Worm (Caenorhabditis elegans) whole organism, mixed stage, embryonic: Measurements from ENCODE around the gene K03B8.8.

Experiments used
- M03D4.4 ChIP-seq: sonication (generic microtip); optimal IDR thresholded peaks from 2 replicates; lab custom pipeline; 2017; ENCODE audit warnings: mild to moderate bottlenecking, missing genetic modification characterization, missing compliant biosample characterization
- bed-3 ChIP-seq: fragments of 200-800 bp; sonication (Bioruptor generic); optimal IDR thresholded peaks from 3 replicates; lab custom pipeline; 2018; ENCODE audit warnings: mild to moderate bottlenecking, missing genetic modification characterization, moderate library complexity, missing compliant biosample characterization
- blmp-1 ChIP-seq: fragments of 150-350 bp; optimal IDR thresholded peaks from 2 replicates; lab custom pipeline; 2014; ENCODE audit warnings: missing biosample characterization, missing genetic modification characterization
- ceh-43 ChIP-seq: fragments of 200-800 bp; sonication (Bioruptor generic); optimal IDR thresholded peaks from 2 replicates; lab custom pipeline; 2018; ENCODE audit warnings: mild to moderate bottlenecking, missing genetic modification characterization, moderate library complexity, missing compliant biosample characterization
- ceh-83 ChIP-seq: fragments of 200-800 bp; sonication (Bioruptor generic); optimal IDR thresholded peaks from 2 replicates; lab custom pipeline; 2018; ENCODE audit warnings: mild to moderate bottlenecking, missing genetic modification characterization, missing compliant biosample characterization
- ces-1 ChIP-seq: fragments of 150-350 bp; optimal IDR thresholded peaks from 2 replicates; lab custom pipeline; 2014; ENCODE audit warnings: missing biosample characterization, missing genetic modification reagents, missing genetic modification characterization
- cnd-1 ChIP-seq: fragments of 200-800 bp; sonication (Bioruptor generic); optimal IDR thresholded peaks from 2 replicates; lab custom pipeline; 2018; ENCODE audit warnings: mild to moderate bottlenecking, missing genetic modification characterization, missing compliant biosample characterization
- drap-1 ChIP-seq: fragments of 200-800 bp; sonication (Bioruptor generic); optimal IDR thresholded peaks from 3 replicates; lab custom pipeline; 2018; ENCODE audit warnings: mild to moderate bottlenecking, missing genetic modification characterization, missing compliant biosample characterization
- elt-1 ChIP-seq: sonication (generic microtip); optimal IDR thresholded peaks from 2 replicates; lab custom pipeline; 2017; ENCODE audit warnings: missing genetic modification characterization, mild to moderate bottlenecking, missing compliant biosample characterization, antibody characterized with exemption, moderate library complexity, borderline replicate concordance; ENCODE audit not compliant: insufficient read depth
- elt-3 ChIP-seq: fragments of 150-350 bp; optimal IDR thresholded peaks from 2 replicates; lab custom pipeline; 2014; ENCODE audit warnings: missing biosample characterization, missing genetic modification characterization
- flh-1 ChIP-seq: fragments of 200-800 bp; sonication (Bioruptor generic); optimal IDR thresholded peaks from 2 replicates; lab custom pipeline; 2018; ENCODE audit warnings: mild to moderate bottlenecking, missing genetic modification characterization, moderate library complexity, missing compliant biosample characterization
- ham-2 ChIP-seq: fragments of 200-800 bp; sonication (Bioruptor generic); optimal IDR thresholded peaks from 2 replicates; lab custom pipeline; 2018; ENCODE audit warnings: mild to moderate bottlenecking, missing genetic modification characterization, missing compliant biosample characterization
- hlh-1 ChIP-seq: fragments of 150-350 bp; optimal IDR thresholded peaks from 2 replicates; lab custom pipeline; 2014; ENCODE audit warnings: missing biosample characterization, missing genetic modification reagents, missing genetic modification characterization
- lin-13 ChIP-seq: fragments of 150-350 bp; optimal IDR thresholded peaks from 2 replicates; lab custom pipeline; 2014; ENCODE audit warnings: missing biosample characterization, missing genetic modification characterization
- lsy-2 ChIP-seq: fragments of 150-350 bp; optimal IDR thresholded peaks from 2 replicates; lab custom pipeline; 2014; ENCODE audit warnings: missing biosample characterization, missing genetic modification characterization
- mab-5 ChIP-seq: fragments of 150-350 bp; optimal IDR thresholded peaks from 2 replicates; lab custom pipeline; 2014; ENCODE audit warnings: missing biosample characterization, missing genetic modification characterization
- mep-1 ChIP-seq: fragments of 150-350 bp; optimal IDR thresholded peaks from 2 replicates; lab custom pipeline; 2017; ENCODE audit warnings: missing biosample characterization, missing genetic modification reagents, missing genetic modification characterization, inconsistent platforms
- mls-2 ChIP-seq: sonication (generic microtip); optimal IDR thresholded peaks from 2 replicates; lab custom pipeline; 2016; ENCODE audit warnings: mild to moderate bottlenecking, missing genetic modification characterization, moderate library complexity, missing compliant biosample characterization
- nhr-12 ChIP-seq: fragments of 150-350 bp; optimal IDR thresholded peaks from 2 replicates; lab custom pipeline; 2014; ENCODE audit warnings: missing biosample characterization, missing genetic modification characterization
- nhr-2 ChIP-seq: fragments of 150-350 bp; optimal IDR thresholded peaks from 2 replicates; lab custom pipeline; 2014; ENCODE audit warnings: missing biosample characterization, missing genetic modification characterization
- nhr-237 ChIP-seq: fragments of 150-350 bp; optimal IDR thresholded peaks from 2 replicates; lab custom pipeline; 2014; ENCODE audit warnings: missing biosample characterization, missing genetic modification characterization
- nhr-28 ChIP-seq: fragments of 150-350 bp; optimal IDR thresholded peaks from 2 replicates; lab custom pipeline; 2014; ENCODE audit warnings: missing biosample characterization, missing genetic modification characterization
- nhr-76 ChIP-seq: sonication (generic microtip); optimal IDR thresholded peaks from 2 replicates; lab custom pipeline; 2017; ENCODE audit warnings: missing biosample characterization, missing genetic modification characterization
- pha-4 ChIP-seq: fragments of 150-350 bp; optimal IDR thresholded peaks from 2 replicates; lab custom pipeline; 2018; ENCODE audit warnings: missing biosample characterization, missing genetic modification reagents, missing genetic modification characterization
- sem-2 ChIP-seq: fragments of 200-800 bp; sonication (Bioruptor generic); optimal IDR thresholded peaks from 2 replicates; lab custom pipeline; 2018; ENCODE audit warnings: mild to moderate bottlenecking, missing genetic modification characterization, missing compliant biosample characterization
- snpc-4 ChIP-seq: fragments of 150-350 bp; optimal IDR thresholded peaks from 2 replicates; lab custom pipeline; 2014; ENCODE audit warnings: missing biosample characterization, missing genetic modification characterization
- sptf-1 ChIP-seq: sonication (generic microtip); optimal IDR thresholded peaks from 2 replicates; lab custom pipeline; 2017; ENCODE audit warnings: mild to moderate bottlenecking, missing genetic modification characterization, moderate library complexity, missing compliant biosample characterization
- tbx-8 ChIP-seq: fragments of 200-800 bp; sonication (Bioruptor generic); optimal IDR thresholded peaks from 2 replicates; lab custom pipeline; 2018; ENCODE audit warnings: mild to moderate bottlenecking, missing genetic modification characterization, moderate library complexity, missing compliant biosample characterization
- unc-120 ChIP-seq: sonication (generic microtip); optimal IDR thresholded peaks from 2 replicates; lab custom pipeline; 2017; ENCODE audit warnings: missing genetic modification characterization, missing compliant biosample characterization; ENCODE audit not compliant: poor library complexity, severe bottlenecking
- unc-39 ChIP-seq: fragments of 150-350 bp; optimal IDR thresholded peaks from 2 replicates; lab custom pipeline; 2014; ENCODE audit warnings: missing biosample characterization, missing genetic modification characterization
- unc-62 ChIP-seq: fragments of 150-350 bp; optimal IDR thresholded peaks from 2 replicates; lab custom pipeline; 2014; ENCODE audit warnings: missing biosample characterization, missing genetic modification reagents, missing genetic modification characterization
- zip-8 ChIP-seq: fragments of 150-350 bp; optimal IDR thresholded peaks from 2 replicates; lab custom pipeline; 2014; ENCODE audit warnings: missing biosample characterization, missing genetic modification characterization
- ztf-11 ChIP-seq: fragments of 150-350 bp; optimal IDR thresholded peaks from 2 replicates; lab custom pipeline; 2014; ENCODE audit warnings: missing biosample characterization, missing genetic modification characterization

Gene K03B8.8

DNA sequence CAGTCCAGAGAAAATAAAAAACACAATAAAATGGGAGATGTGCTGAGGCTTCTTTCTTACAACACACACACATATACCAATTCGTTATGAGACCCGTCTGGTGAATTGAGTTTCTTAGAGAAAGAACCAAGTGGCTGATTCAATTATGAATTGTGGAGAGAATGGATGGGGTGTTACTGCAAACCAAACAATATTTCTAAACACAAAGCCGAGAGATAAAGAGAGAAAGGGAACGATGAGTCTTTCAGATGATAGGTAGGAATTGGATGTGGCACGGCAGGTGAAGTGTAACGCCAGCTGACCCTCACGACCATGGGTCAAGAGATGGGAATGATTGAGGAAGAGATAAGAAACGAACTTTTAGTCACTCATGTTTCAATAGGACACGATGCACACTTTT, 35.5 kb upstream of the K03B8.8 start, which contains the start of gene mig-17:
Gene mig-17, plus strand, starts transcription at position 389 of the 400 bp plus-strand sequence.
- TF ChIP-seq nhr-2 (tag; lab: Kevin White, UChicago) (no peak), ces-1 (GFP tag; lab: Kevin White, UChicago) (peak; percentile 94), unc-62 (peak; percentile 12), tbx-8 (GFP tag; lab: Kevin White, UChicago) (no peak), M03D4.4 (tag; lab: Kevin White, UChicago) (no peak), hlh-1 (tag; lab: Kevin White, UChicago) (peak; percentile 91), drap-1 (GFP tag; lab: Kevin White, UChicago) (no peak), pha-4 (tag; lab: Kevin White, UChicago) (no peak), mep-1 (tag; lab: Kevin White, UChicago) (no peak), sptf-1 (tag; lab: Kevin White, UChicago) (no peak), blmp-1 (tag; lab: Kevin White, UChicago) (no peak), snpc-4 (tag; lab: Kevin White, UChicago) (no peak), ceh-83 (GFP tag; lab: Kevin White, UChicago) (no peak), mab-5 (tag; lab: Kevin White, UChicago) (no peak), lsy-2 (tag; lab: Kevin White, UChicago) (no peak)

ce11 chrV:11445375-11445774, 34.6 kb upstream of the K03B8.8 start:
- TF ChIP-seq hlh-1 (tag; lab: Kevin White, UChicago), result no peak
- TF ChIP-seq mab-5 (tag; lab: Kevin White, UChicago), result no peak
- TF ChIP-seq ces-1 (GFP tag; lab: Kevin White, UChicago), result peak; percentile 44
- peak; percentile 4 for TF ChIP-seq mls-2 (tag; lab: Kevin White, UChicago)
- peak; percentile 12 for TF ChIP-seq drap-1 (GFP tag; lab: Kevin White, UChicago)
- TF ChIP-seq M03D4.4 (tag; lab: Kevin White, UChicago), result peak; percentile 4

- no peak for TF ChIP-seq mep-1 (tag; lab: Kevin White, UChicago)
- no peak for TF ChIP-seq lin-13 (tag; lab: Kevin White, UChicago)
- no peak for TF ChIP-seq mab-5 (tag; lab: Kevin White, UChicago)
- no peak for TF ChIP-seq ces-1 (GFP tag; lab: Kevin White, UChicago)
- no peak for TF ChIP-seq unc-39
- TF ChIP-seq pha-4 (tag; lab: Kevin White, UChicago), result no peak
- TF ChIP-seq hlh-1 (tag; lab: Kevin White, UChicago), result no peak
- no peak for TF ChIP-seq bed-3
- no peak for TF ChIP-seq lsy-2 (tag; lab: Kevin White, UChicago)
- no peak for TF ChIP-seq drap-1 (GFP tag; lab: Kevin White, UChicago)
- no peak for TF ChIP-seq flh-1 (GFP tag; lab: Kevin White, UChicago)
- no peak for TF ChIP-seq cnd-1 (tag; lab: Kevin White, UChicago)
- TF ChIP-seq ceh-43 (GFP tag; lab: Kevin White, UChicago), result no peak
- no peak for TF ChIP-seq nhr-2 (tag; lab: Kevin White, UChicago)
- TF ChIP-seq elt-3 (tag; lab: Kevin White, UChicago), result no peak
- no peak for TF ChIP-seq nhr-76 (tag; lab: Kevin White, UChicago)
- no peak for TF ChIP-seq zip-8 (tag; lab: Kevin White, UChicago)
- TF ChIP-seq M03D4.4 (tag; lab: Kevin White, UChicago), result no peak
- no peak for TF ChIP-seq ham-2 (GFP tag; lab: Kevin White, UChicago)
- TF ChIP-seq tbx-8 (GFP tag; lab: Kevin White, UChicago), result no peak
- TF ChIP-seq, all 35 proteins: peak for 0
Measured at ce11 chrV:11443503-11443902, 32.7 kb upstream of the K03B8.8 start, which contains the start of gene F57B7.2. F57B7.2 (minus strand) TSS chrV:11443603.

DNA sequence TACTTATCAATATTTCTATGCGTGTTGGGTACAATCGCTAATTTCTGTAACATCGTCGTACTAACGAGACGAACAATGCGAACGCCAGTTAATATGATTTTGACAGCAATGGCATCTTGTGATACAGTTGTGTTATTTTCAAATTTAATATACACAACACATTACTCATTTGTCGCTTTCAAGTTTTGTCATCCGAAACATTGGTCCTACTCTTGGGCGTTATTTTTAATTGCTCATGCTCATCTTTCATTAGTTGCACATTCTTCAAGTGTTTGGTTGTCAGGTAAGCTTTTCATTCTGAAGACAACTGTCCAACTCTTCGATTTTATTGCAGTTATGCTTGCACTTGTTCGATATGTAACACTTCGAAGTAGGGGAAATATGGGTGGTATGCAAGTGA, 28.4 kb upstream of the K03B8.8 start:
- no peak for TF ChIP-seq lsy-2 (tag; lab: Kevin White, UChicago)
- TF ChIP-seq pha-4 (tag; lab: Kevin White, UChicago), result no peak
- no peak for TF ChIP-seq elt-3 (tag; lab: Kevin White, UChicago)
- TF ChIP-seq hlh-1 (tag; lab: Kevin White, UChicago), result no peak
- TF ChIP-seq bed-3, result no peak
- TF ChIP-seq nhr-2 (tag; lab: Kevin White, UChicago), result no peak
- TF ChIP-seq ceh-43 (GFP tag; lab: Kevin White, UChicago), result no peak
- TF ChIP-seq blmp-1 (tag; lab: Kevin White, UChicago), result no peak
- no peak for TF ChIP-seq ztf-11 (tag; lab: Kevin White, UChicago)

DNA sequence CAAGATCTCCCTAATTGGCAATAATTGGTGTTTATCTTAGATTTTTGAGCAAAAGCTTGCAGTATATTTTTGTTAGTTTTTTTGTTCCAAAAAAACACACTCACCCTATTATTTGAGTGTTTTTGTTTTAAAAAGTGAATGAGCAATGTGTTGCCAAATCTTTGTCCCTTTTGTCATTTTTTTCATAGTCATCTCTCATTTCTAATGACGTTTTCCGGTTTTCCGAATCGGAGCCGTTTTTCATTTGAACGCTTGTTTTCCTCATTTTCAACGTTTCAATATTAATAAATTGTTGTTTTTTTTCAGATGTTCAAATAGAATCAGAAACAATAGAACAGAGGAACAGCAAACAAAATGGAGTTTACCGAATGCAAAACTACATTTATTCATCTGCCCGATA, 27.7 kb upstream of the K03B8.8 start, which contains the start of gene dmsr-1:
Gene dmsr-1, plus strand, starts transcription at position 301 of the 400 bp plus-strand sequence.
- TF ChIP-seq nhr-237 (tag; lab: Kevin White, UChicago) (no peak), zip-8 (tag; lab: Kevin White, UChicago) (no peak), ces-1 (GFP tag; lab: Kevin White, UChicago) (no peak), sem-2 (no peak), nhr-12 (tag; lab: Kevin White, UChicago) (no peak), elt-3 (tag; lab: Kevin White, UChicago) (no peak), lsy-2 (tag; lab: Kevin White, UChicago) (no peak), unc-39 (no peak), mls-2 (tag; lab: Kevin White, UChicago) (no peak), unc-120 (tag; lab: Kevin White, UChicago) (no peak), ceh-83 (GFP tag; lab: Kevin White, UChicago) (no peak), M03D4.4 (tag; lab: Kevin White, UChicago) (no peak), elt-1 (no peak), nhr-28 (no peak), flh-1 (GFP tag; lab: Kevin White, UChicago) (no peak), drap-1 (GFP tag; lab: Kevin White, UChicago) (no peak), nhr-2 (tag; lab: Kevin White, UChicago) (no peak), mep-1 (tag; lab: Kevin White, UChicago) (no peak)
